Fruit fly (Drosophila melanogaster) whole organism, embryonic: ENCODE results near the gene Polr1D.
A peak's percentile ranks its signal among the peaks of the same experiment; 100 is the strongest.

Experiments
- Antp ChIP-seq: fragments of 200-800 bp; sonication (Bioruptor generic); optimal IDR thresholded peaks from 3 replicates; lab custom pipeline; 2016; ENCODE audit warnings: missing biosample characterization, missing genetic modification characterization
- BEAF-32 ChIP-seq: fragments of 200-800 bp; sonication (Bioruptor generic); optimal IDR thresholded peaks from 3 replicates; lab custom pipeline; 2017; ENCODE audit warnings: missing biosample characterization, missing genetic modification characterization, mild to moderate bottlenecking, moderate library complexity, missing genetic modification reagents
- Bteb2 ChIP-seq: fragments of 200-800 bp; sonication (Bioruptor generic); optimal IDR thresholded peaks from 2 replicates; lab custom pipeline; 2016; ENCODE audit warnings: missing biosample characterization, missing genetic modification characterization
- CG10147 ChIP-seq: fragments of 200-800 bp; sonication (Bioruptor generic); optimal IDR thresholded peaks from 2 replicates; lab custom pipeline; 2019; ENCODE audit warnings: missing biosample characterization, mild to moderate bottlenecking, missing genetic modification characterization, moderate library complexity
- CG10321 ChIP-seq: fragments of 200-800 bp; sonication (Bioruptor generic); IDR thresholded peaks from 2 replicates; pipeline ENCODE4 v1.3.6; 2022; ENCODE audit warnings: missing biosample characterization, missing genetic modification characterization
- CG10462 ChIP-seq: fragments of 200-800 bp; sonication (Bioruptor generic); optimal IDR thresholded peaks from 2 replicates; lab custom pipeline; 2016; ENCODE audit warnings: missing biosample characterization, missing genetic modification characterization
- CG11247 ChIP-seq: fragments of 200-800 bp; sonication (Bioruptor generic); IDR thresholded peaks from 2 replicates; pipeline ENCODE4 v1.3.6; 2022; ENCODE audit warnings: missing biosample characterization, missing genetic modification characterization
- CG14050 ChIP-seq: fragments of 200-800 bp; sonication (Bioruptor generic); IDR thresholded peaks from 3 replicates; pipeline ENCODE4 v1.3.6; 2022; ENCODE audit warnings: missing biosample characterization, missing genetic modification characterization
- CG17359 ChIP-seq: fragments of 200-800 bp; sonication (Bioruptor generic); optimal IDR thresholded peaks from 3 replicates; lab custom pipeline; 2018; ENCODE audit warnings: missing biosample characterization, mild to moderate bottlenecking, missing genetic modification characterization, moderate library complexity
- CG1832 ChIP-seq: fragments of 200-800 bp; sonication (Bioruptor generic); optimal IDR thresholded peaks from 2 replicates; lab custom pipeline; 2017; ENCODE audit warnings: missing biosample characterization, mild to moderate bottlenecking, missing genetic modification characterization, inconsistent platforms
- CG18476 ChIP-seq: fragments of 200-800 bp; sonication (Bioruptor generic); optimal IDR thresholded peaks from 2 replicates; lab custom pipeline; 2016; ENCODE audit warnings: missing biosample characterization, mild to moderate bottlenecking, missing genetic modification characterization
- CG2875 ChIP-seq: fragments of 200-800 bp; sonication (Bioruptor generic); optimal IDR thresholded peaks from 2 replicates; lab custom pipeline; 2017; ENCODE audit warnings: missing biosample characterization, mild to moderate bottlenecking, missing genetic modification characterization, missing genetic modification reagents
- CG3065 ChIP-seq: fragments of 200-800 bp; sonication (Bioruptor generic); optimal IDR thresholded peaks from 2 replicates; lab custom pipeline; 2016; ENCODE audit warnings: missing biosample characterization, missing genetic modification characterization
- CG31224 ChIP-seq: fragments of 200-800 bp; sonication (Bioruptor generic); IDR thresholded peaks from 2 replicates; pipeline ENCODE4 v1.3.6; 2022; ENCODE audit warnings: missing biosample characterization, missing genetic modification characterization
- CG31441 ChIP-seq: fragments of 200-800 bp; sonication (Bioruptor generic); IDR thresholded peaks from 2 replicates; pipeline ENCODE4 v1.3.6; 2022; ENCODE audit warnings: missing biosample characterization, missing genetic modification characterization
- CG3281 ChIP-seq: fragments of 200-800 bp; sonication (Bioruptor generic); optimal IDR thresholded peaks from 3 replicates; lab custom pipeline; 2017; ENCODE audit warnings: missing biosample characterization, mild to moderate bottlenecking, missing genetic modification characterization
- CG7987 ChIP-seq: fragments of 200-800 bp; sonication (Bioruptor generic); optimal IDR thresholded peaks from 2 replicates; lab custom pipeline; 2018; ENCODE audit warnings: missing biosample characterization, mild to moderate bottlenecking, missing genetic modification characterization, moderate library complexity
- CG9727 ChIP-seq: fragments of 200-800 bp; sonication (Bioruptor generic); optimal IDR thresholded peaks from 3 replicates; lab custom pipeline; 2017; ENCODE audit warnings: missing biosample characterization, mild to moderate bottlenecking, missing genetic modification characterization
- CrebB ChIP-seq: fragments of 200-800 bp; sonication (Bioruptor generic); optimal IDR thresholded peaks from 3 replicates; lab custom pipeline; 2018; ENCODE audit warnings: missing biosample characterization, mild to moderate bottlenecking, missing genetic modification characterization
- D ChIP-seq, 2 experiments: fragments of 200-800 bp in 1 of 2; fragments of >200 bp in 1 of 2; sonication (Bioruptor generic) in 1 of 2; optimal IDR thresholded peaks; 2 replicates in 1 of 2; 3 replicates in 1 of 2; lab custom pipeline; 2017; ENCODE audit warnings: mild to moderate bottlenecking in 1 of 2, missing biosample characterization in 1 of 2, missing genetic modification characterization in 1 of 2, missing genetic modification reagents in 1 of 2
- Dad ChIP-seq: fragments of 200-800 bp; sonication (Bioruptor generic); optimal IDR thresholded peaks from 3 replicates; lab custom pipeline; 2016; ENCODE audit warnings: missing biosample characterization, missing genetic modification characterization
- Dll ChIP-seq: fragments of 200-800 bp; sonication (Bioruptor generic); IDR thresholded peaks from 4 replicates; pipeline ENCODE4 v1.3.6; 2022; ENCODE audit warnings: missing biosample characterization, missing genetic modification characterization; ENCODE audit not compliant: partially characterized antibody
- HLH4C ChIP-seq: fragments of 200-800 bp; sonication (Bioruptor generic); IDR thresholded peaks from 3 replicates; pipeline ENCODE4 v1.3.6; 2022; ENCODE audit warnings: missing biosample characterization, missing genetic modification characterization; ENCODE audit not compliant: partially characterized antibody
- Hsf ChIP-seq: fragments of 200-800 bp; sonication (Bioruptor generic); optimal IDR thresholded peaks from 3 replicates; lab custom pipeline; 2016; ENCODE audit warnings: missing biosample characterization, missing genetic modification characterization
- Lpt ChIP-seq: fragments of >200 bp; optimal IDR thresholded peaks from 2 replicates; lab custom pipeline; 2018; ENCODE audit warnings: missing biosample characterization, missing genetic modification characterization
- MBD-R2 ChIP-seq: fragments of 200-800 bp; sonication (Bioruptor generic); IDR thresholded peaks from 2 replicates; pipeline ENCODE4 v1.3.6; 2022; ENCODE audit warnings: missing biosample characterization, missing genetic modification characterization
- Nf-YB ChIP-seq: fragments of 200-800 bp; sonication (Bioruptor generic); optimal IDR thresholded peaks from 3 replicates; lab custom pipeline; 2019; ENCODE audit warnings: missing biosample characterization, mild to moderate bottlenecking, missing genetic modification characterization, moderate library complexity
- Nf-YC ChIP-seq: fragments of 200-800 bp; optimal IDR thresholded peaks from 3 replicates; lab custom pipeline; 2019; ENCODE audit warnings: missing biosample characterization, mild to moderate bottlenecking, missing genetic modification characterization, moderate library complexity
- Pdp1 ChIP-seq, 2 experiments: fragments of 200-800 bp; sonication (Bioruptor generic); optimal IDR thresholded peaks; 3 replicates each; lab custom pipeline; 2016; ENCODE audit warnings: missing biosample characterization in 2 of 2, missing genetic modification characterization in 2 of 2, mild to moderate bottlenecking in 1 of 2, moderate library complexity in 1 of 2
- Poxn ChIP-seq: fragments of 200-800 bp; sonication (Bioruptor generic); IDR thresholded peaks from 2 replicates; pipeline ENCODE4 v1.3.6; 2022; ENCODE audit warnings: missing biosample characterization, missing genetic modification characterization
- Ravus ChIP-seq: fragments of 200-800 bp; sonication (Bioruptor generic); IDR thresholded peaks from 2 replicates; pipeline ENCODE4 v1.3.6; 2022; ENCODE audit warnings: missing biosample characterization, missing genetic modification characterization
- Spps ChIP-seq: fragments of 200-800 bp; sonication (Bioruptor generic); optimal IDR thresholded peaks from 2 replicates; lab custom pipeline; 2018; ENCODE audit warnings: missing biosample characterization, mild to moderate bottlenecking, missing genetic modification characterization
- Tbp ChIP-seq: fragments of >200 bp; optimal IDR thresholded peaks from 2 replicates; lab custom pipeline; 2018; ENCODE audit warnings: missing biosample characterization, missing genetic modification characterization
- Vsx1 ChIP-seq: fragments of 200-800 bp; sonication (Bioruptor generic); optimal IDR thresholded peaks from 2 replicates; lab custom pipeline; 2017; ENCODE audit warnings: missing biosample characterization, mild to moderate bottlenecking, missing genetic modification characterization, missing genetic modification reagents
- YL-1 ChIP-seq: fragments of 200-800 bp; sonication (Bioruptor generic); optimal IDR thresholded peaks from 3 replicates; lab custom pipeline; 2017; ENCODE audit warnings: missing biosample characterization, mild to moderate bottlenecking, missing genetic modification characterization
- ato ChIP-seq: fragments of 200-800 bp; sonication (Bioruptor generic); IDR thresholded peaks from 2 replicates; pipeline ENCODE4 v1.3.6; 2022; ENCODE audit warnings: missing biosample characterization, missing genetic modification characterization; ENCODE audit not compliant: partially characterized antibody
- crol ChIP-seq: fragments of 200-800 bp; sonication (Bioruptor generic); IDR thresholded peaks from 2 replicates; pipeline ENCODE4 v1.3.6; 2022; ENCODE audit warnings: missing biosample characterization, missing genetic modification characterization
- gsb-n ChIP-seq: fragments of 200-800 bp; sonication (Bioruptor generic); optimal IDR thresholded peaks from 3 replicates; lab custom pipeline; 2018; ENCODE audit warnings: missing biosample characterization, mild to moderate bottlenecking, missing genetic modification characterization
- h ChIP-seq: fragments of >200 bp; optimal IDR thresholded peaks from 2 replicates; lab custom pipeline; 2017
- ham ChIP-seq: fragments of 200-800 bp; sonication (Bioruptor generic); IDR thresholded peaks from 2 replicates; pipeline ENCODE4 v1.3.6; 2022; ENCODE audit warnings: missing biosample characterization, missing genetic modification characterization
- ind ChIP-seq: fragments of 200-800 bp; sonication (Bioruptor generic); optimal IDR thresholded peaks from 3 replicates; lab custom pipeline; 2016; ENCODE audit warnings: missing biosample characterization, missing genetic modification characterization
- mam ChIP-seq: fragments of 200-800 bp; sonication (Bioruptor generic); optimal IDR thresholded peaks from 3 replicates; lab custom pipeline; 2016; ENCODE audit warnings: missing biosample characterization, missing genetic modification characterization
- oc ChIP-seq: fragments of 200-800 bp; sonication (Bioruptor generic); optimal IDR thresholded peaks from 2 replicates; lab custom pipeline; 2018; ENCODE audit warnings: missing biosample characterization, mild to moderate bottlenecking, missing genetic modification characterization, moderate library complexity
- pan ChIP-seq, 4 experiments: fragments of >200 bp in 3 of 4; fragments of 200-800 bp in 1 of 4; sonication (Bioruptor generic) in 1 of 4; optimal IDR thresholded peaks in 3 of 4; IDR thresholded peaks in 1 of 4; 2 replicates each; pipeline versions ENCODE4 v1.3.6 to Lab custom; 2017 to 2022; ENCODE audit warnings: missing biosample characterization in 2 of 4, missing genetic modification characterization in 2 of 4, mixed read lengths in 1 of 4
- pfk ChIP-seq: fragments of 200-800 bp; sonication (Bioruptor generic); optimal IDR thresholded peaks from 2 replicates; lab custom pipeline; 2018; ENCODE audit warnings: missing biosample characterization, mild to moderate bottlenecking, missing genetic modification characterization, moderate library complexity
- pita ChIP-seq: fragments of 200-800 bp; sonication (Bioruptor generic); optimal IDR thresholded peaks from 2 replicates; lab custom pipeline; 2017; ENCODE audit warnings: missing biosample characterization, mild to moderate bottlenecking, missing genetic modification characterization
- sc ChIP-seq, 3 experiments: fragments of >200 bp in 2 of 3; fragments of 200-800 bp in 1 of 3; sonication (Bioruptor generic) in 1 of 3; optimal IDR thresholded peaks; 2 replicates in 2 of 3; 3 replicates in 1 of 3; lab custom pipeline; 2017; ENCODE audit warnings: mild to moderate bottlenecking in 1 of 3, missing biosample characterization in 1 of 3, missing genetic modification characterization in 1 of 3, missing genetic modification reagents in 1 of 3
- sd ChIP-seq: fragments of 200-800 bp; sonication (Bioruptor generic); optimal IDR thresholded peaks from 3 replicates; lab custom pipeline; 2018; ENCODE audit warnings: missing biosample characterization, mild to moderate bottlenecking, missing genetic modification characterization, moderate library complexity
- tin ChIP-seq: fragments of 200-800 bp; sonication (Bioruptor generic); optimal IDR thresholded peaks from 3 replicates; lab custom pipeline; 2016; ENCODE audit warnings: missing biosample characterization, missing genetic modification characterization
- zfh2 ChIP-seq: fragments of 200-800 bp; sonication (Bioruptor generic); optimal IDR thresholded peaks from 2 replicates; lab custom pipeline; 2016; ENCODE audit warnings: missing biosample characterization, missing genetic modification characterization

The Polr1D gene

DNA sequence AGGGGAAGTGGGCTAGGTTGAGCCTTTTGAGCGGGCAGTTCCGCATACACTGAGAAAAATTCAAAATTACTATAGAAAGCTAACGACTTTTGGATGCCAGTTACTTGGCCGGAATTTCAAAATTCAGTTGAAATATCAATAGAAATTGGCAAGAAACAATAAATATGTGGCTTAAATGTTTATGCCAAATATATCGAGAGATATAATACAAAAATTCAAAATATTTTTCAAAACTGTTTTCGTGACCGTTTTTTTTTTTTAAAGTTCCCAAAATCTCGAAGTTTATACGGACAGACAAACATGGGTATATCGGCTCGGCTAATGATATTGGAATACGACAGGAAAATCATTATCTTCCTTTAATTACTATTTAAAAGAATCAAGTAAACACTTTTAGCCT is 14.0 kb downstream of the Polr1D start (continued):
- TF ChIP-seq pan (optimal IDR thresholded peaks at IDR 0.05; lab: Kevin White, UChicago), result no peak
- peak in 1 of 2 experiments; percentile 37 for TF ChIP-seq pan (GFP tag; optimal IDR thresholded peaks at IDR 0.05 in 1 of 2, IDR thresholded peaks at IDR 0.05 in 1 of 2)
- no peak for TF ChIP-seq sd
- 0 out of 2 replicates have a peak, but pooled peaks have one; percentile 19 for TF ChIP-seq CG31224
- TF ChIP-seq Dll (GFP tag; lab: Robert Waterston, UW), result no peak
- TF ChIP-seq D (optimal IDR thresholded peaks at IDR 0.05; lab: Kevin White, UChicago), result no peak
- peak; percentile 13 for TF ChIP-seq D (GFP tag; optimal IDR thresholded peaks at IDR 0.05; lab: Kevin White, UChicago)
- TF ChIP-seq CG14050 (GFP tag; lab: Robert Waterston, UW), result no peak
- TF ChIP-seq CG1832 (GFP tag; lab: Kevin White, UChicago), result no peak
- no peak for TF ChIP-seq BEAF-32 (GFP tag; lab: Kevin White, UChicago)
- no peak for TF ChIP-seq Poxn (GFP tag; lab: Robert Waterston, UW)
- TF ChIP-seq CG11247, result 0 out of 2 replicates have a peak, but pooled peaks have one; percentile 14
- TF ChIP-seq CG3065 (GFP tag; lab: Kevin White, UChicago), result no peak
- no peak for TF ChIP-seq Ravus (GFP tag; lab: Robert Waterston, UW)
- no peak for TF ChIP-seq MBD-R2 (GFP tag; lab: Robert Waterston, UW)
- peak; percentile 52 for TF ChIP-seq CG17359 (tag; lab: Kevin White, UChicago)
- peak; percentile 31 for TF ChIP-seq mam (GFP tag; lab: Kevin White, UChicago)
- no peak for TF ChIP-seq pfk (GFP tag; lab: Kevin White, UChicago)
- TF ChIP-seq CG9727 (GFP tag; lab: Kevin White, UChicago), result peak; percentile 44
- TF ChIP-seq tin (GFP tag; lab: Kevin White, UChicago), result peak; percentile 35
- no peak for TF ChIP-seq Bteb2 (GFP tag; lab: Kevin White, UChicago)
- no peak for TF ChIP-seq CG7987 (GFP tag; lab: Kevin White, UChicago)
- TF ChIP-seq gsb-n, result no peak
- TF ChIP-seq Hsf (GFP tag; lab: Kevin White, UChicago), result peak; percentile 12
- no peak for TF ChIP-seq Vsx1 (GFP tag; lab: Kevin White, UChicago)
- peak; percentile 17 for TF ChIP-seq Dad (GFP tag; lab: Kevin White, UChicago)
- TF ChIP-seq Nf-YB (GFP tag; lab: Kevin White, UChicago), result no peak
- TF ChIP-seq Pdp1 (GFP tag; optimal IDR thresholded peaks at IDR 0.05; lab: Kevin White, UChicago), result peak; percentile 11 to 26
- peak; percentile 7 for TF ChIP-seq CG18476 (GFP tag; lab: Kevin White, UChicago)
- no peak for TF ChIP-seq HLH4C (GFP tag; lab: Robert Waterston, UW)
- no peak for TF ChIP-seq CrebB (tag; lab: Kevin White, UChicago)
- TF ChIP-seq ind, result peak; percentile 39
- TF ChIP-seq CG10147 (GFP tag; lab: Kevin White, UChicago), result peak; percentile 35
- no peak for TF ChIP-seq Tbp (GFP tag; lab: Kevin White, UChicago)
- TF ChIP-seq Antp (GFP tag; lab: Kevin White, UChicago), result peak; percentile 7
- TF ChIP-seq CG3281 (GFP tag; lab: Kevin White, UChicago), result peak; percentile 55
- TF ChIP-seq pita (GFP tag; lab: Kevin White, UChicago), result no peak
- TF ChIP-seq Nf-YC (tag; lab: Kevin White, UChicago), result no peak
- TF ChIP-seq oc (tag; lab: Kevin White, UChicago), result no peak
- no peak for TF ChIP-seq crol (GFP tag; lab: Robert Waterston, UW)
- TF ChIP-seq zfh2 (GFP tag; lab: Kevin White, UChicago), result no peak
- TF ChIP-seq h (lab: Kevin White, UChicago), result no peak
- TF ChIP-seq YL-1 (GFP tag; lab: Kevin White, UChicago), result no peak
- TF ChIP-seq CG2875 (GFP tag; lab: Kevin White, UChicago), result peak; percentile 32
- TF ChIP-seq Lpt (GFP tag; lab: Kevin White, UChicago), result no peak
- no peak for TF ChIP-seq Spps (tag; lab: Kevin White, UChicago)
- no peak for TF ChIP-seq CG10321 (GFP tag; lab: Robert Waterston, UW)
- TF ChIP-seq ham (GFP tag; lab: Robert Waterston, UW), result no peak
- TF ChIP-seq sc (optimal IDR thresholded peaks at IDR 0.05; lab: Kevin White, UChicago), result no peak
- TF ChIP-seq sc (GFP tag; optimal IDR thresholded peaks at IDR 0.05; lab: Kevin White, UChicago), result no peak
- no peak for TF ChIP-seq ato
- TF ChIP-seq CG31441 (GFP tag; lab: Robert Waterston, UW), result peak; percentile 59
- no peak for TF ChIP-seq CG10462 (GFP tag; lab: Kevin White, UChicago)
